Worm (Caenorhabditis elegans): ENCODE measurements around the gene F10E7.11.

F10E7.11 gene

ce11 chrII:7148099-7148498 lies 25.4 kb upstream of the F10E7.11 start, which contains the start of gene T07F8.1:
Gene T07F8.1 (plus strand): TSS chrII:7148399.
- TF ChIP-seq aly-2 (tag; optimal IDR thresholded peaks at IDR 0.05) (no peak), ztf-1 (GFP tag; conservative IDR thresholded peaks at IDR 0.05) (no peak), nhr-23 (tag; optimal IDR thresholded peaks at IDR 0.05) (no peak), nhr-12 (tag; optimal IDR thresholded peaks at IDR 0.05) (no peak), nhr-6 (tag; optimal IDR thresholded peaks at IDR 0.05) (no peak), C34F6.9 (tag; optimal IDR thresholded peaks at IDR 0.05) (no peak), fos-1 (tag; optimal IDR thresholded peaks at IDR 0.05) (no peak), mab-5 (tag; optimal IDR thresholded peaks at IDR 0.05) (no peak), lin-11 (tag; optimal IDR thresholded peaks at IDR 0.05) (no peak), snpc-4 (tag; optimal IDR thresholded peaks at IDR 0.05) (no peak), peb-1 (tag; optimal IDR thresholded peaks at IDR 0.05) (no peak), alr-1 (tag; optimal IDR thresholded peaks at IDR 0.05) (no peak), nhr-11 (tag; optimal IDR thresholded peaks at IDR 0.05) (no peak), unc-39 (tag; optimal IDR thresholded peaks at IDR 0.05) (no peak), blmp-1 (tag; optimal IDR thresholded peaks at IDR 0.05; ENCODE audit: insufficient read depth) (no peak), nhr-25 (tag; optimal IDR thresholded peaks at IDR 0.05) (no peak)

- TF ChIP-seq nhr-23 (tag; optimal IDR thresholded peaks at IDR 0.05): no peak
- TF ChIP-seq dmd-4 (tag; optimal IDR thresholded peaks at IDR 0.05): no peak
- no peak for TF ChIP-seq nhr-12 (tag; optimal IDR thresholded peaks at IDR 0.05)
- TF ChIP-seq nhr-129 (tag; optimal IDR thresholded peaks at IDR 0.05): no peak
- TF ChIP-seq sem-4 (tag; optimal IDR thresholded peaks at IDR 0.05): no peak
- TF ChIP-seq mdl-1 (tag; optimal IDR thresholded peaks at IDR 0.05): no peak
- TF ChIP-seq unc-62 (GFP tag; optimal IDR thresholded peaks at IDR 0.05): no peak
- TF ChIP-seq gmeb-1 (tag; optimal IDR thresholded peaks at IDR 0.05): peak; percentile 29
- no peak for TF ChIP-seq nhr-21 (tag; optimal IDR thresholded peaks at IDR 0.05)
- TF ChIP-seq egl-27 (tag; optimal IDR thresholded peaks at IDR 0.05): no peak
- no peak for TF ChIP-seq skn-1 (tag; optimal IDR thresholded peaks at IDR 0.05)
- TF ChIP-seq lin-13 (GFP tag; optimal IDR thresholded peaks at IDR 0.05): peak; percentile 39
- TF ChIP-seq ztf-11 (tag; optimal IDR thresholded peaks at IDR 0.05): no peak
- no peak for TF ChIP-seq sma-3 (GFP tag; optimal IDR thresholded peaks at IDR 0.05)
- peak; percentile 62 for TF ChIP-seq C34F6.9 (tag; optimal IDR thresholded peaks at IDR 0.05)
- TF ChIP-seq unc-39 (tag; optimal IDR thresholded peaks at IDR 0.05): no peak
- no peak for TF ChIP-seq unc-55 (GFP tag; optimal IDR thresholded peaks at IDR 0.05)
- TF ChIP-seq nhr-11 (tag; optimal IDR thresholded peaks at IDR 0.05): no peak
- TF ChIP-seq lin-11 (tag; optimal IDR thresholded peaks at IDR 0.05): no peak
- no peak for TF ChIP-seq sma-9 (GFP tag; optimal IDR thresholded peaks at IDR 0.05)
- TF ChIP-seq sma-9 (tag; optimal IDR thresholded peaks at IDR 0.05): no peak
- TF ChIP-seq crh-2 (tag; optimal IDR thresholded peaks at IDR 0.05): peak; percentile 29
- TF ChIP-seq R02D3.7 (tag; optimal IDR thresholded peaks at IDR 0.05): no peak
- peak; percentile 14 to 80 for TF ChIP-seq lsy-2 (tag; optimal IDR thresholded peaks at IDR 0.05)
- peak; percentile 28 for TF ChIP-seq nhr-25 (tag; optimal IDR thresholded peaks at IDR 0.05)
- no peak for TF ChIP-seq ama-1 (optimal IDR thresholded peaks at IDR 0.05)
- no peak for TF ChIP-seq lin-39 (tag; optimal IDR thresholded peaks at IDR 0.05)
- no peak for TF ChIP-seq ceh-16 (tag; optimal IDR thresholded peaks at IDR 0.05)
These were observed 24.9 kb upstream of the F10E7.11 start for ce11 chrII:7147550-7147949.

- TF ChIP-seq blmp-1 (tag; optimal IDR thresholded peaks at IDR 0.05; ENCODE audit: insufficient read depth): no peak
- no peak for TF ChIP-seq ztf-1 (GFP tag; conservative IDR thresholded peaks at IDR 0.05)
- no peak for TF ChIP-seq nhr-25 (tag; optimal IDR thresholded peaks at IDR 0.05)
- no peak for TF ChIP-seq skn-1 (tag; optimal IDR thresholded peaks at IDR 0.05)
- TF ChIP-seq sem-4 (tag; optimal IDR thresholded peaks at IDR 0.05): no peak
- no peak for TF ChIP-seq ceh-82 (tag; optimal IDR thresholded peaks at IDR 0.05)
- no peak for TF ChIP-seq ztf-11 (tag; optimal IDR thresholded peaks at IDR 0.05)
- no peak for TF ChIP-seq nhr-12 (tag; optimal IDR thresholded peaks at IDR 0.05)
- TF ChIP-seq nhr-237 (tag; optimal IDR thresholded peaks at IDR 0.05): no peak
- no peak for TF ChIP-seq unc-62 (GFP tag; optimal IDR thresholded peaks at IDR 0.05)
- TF ChIP-seq nhr-129 (tag; optimal IDR thresholded peaks at IDR 0.05): no peak
- TF ChIP-seq ama-1 (optimal IDR thresholded peaks at IDR 0.05): no peak
- no peak for TF ChIP-seq mdl-1 (tag; optimal IDR thresholded peaks at IDR 0.05)
- no peak for TF ChIP-seq mbf-1 (tag; optimal IDR thresholded peaks at IDR 0.05)
- no peak for TF ChIP-seq ZK546.5 (tag; optimal IDR thresholded peaks at IDR 0.05)
These were observed 23.5 kb upstream of the F10E7.11 start for ce11 chrII:7146240-7146639.
